Fruit fly (Drosophila melanogaster) whole organism, embryonic: ENCODE data around the gene Rrp1.

Source experiments
- Atf3 ChIP-seq: fragments of 200-800 bp; sonication (Bioruptor generic); optimal IDR thresholded peaks from 3 replicates; lab custom pipeline; 2016; ENCODE audit warnings: missing biosample characterization, missing genetic modification characterization
- Atf6 ChIP-seq: fragments of 200-800 bp; sonication (Bioruptor generic); IDR thresholded peaks from 2 replicates; pipeline ENCODE4 v1.3.6; 2022; ENCODE audit warnings: missing biosample characterization, missing genetic modification characterization
- Bgb ChIP-seq: fragments of 200-800 bp; sonication (Bioruptor generic); IDR thresholded peaks from 2 replicates; pipeline ENCODE4 v1.3.6; 2022; ENCODE audit warnings: missing biosample characterization, missing genetic modification characterization; ENCODE audit not compliant: partially characterized antibody
- CG1024 ChIP-seq: fragments of 200-800 bp; sonication (Bioruptor generic); IDR thresholded peaks from 2 replicates; pipeline ENCODE4 v1.3.6; 2022; ENCODE audit warnings: missing biosample characterization, missing genetic modification characterization
- CG10462 ChIP-seq: fragments of 200-800 bp; sonication (Bioruptor generic); optimal IDR thresholded peaks from 2 replicates; lab custom pipeline; 2016; ENCODE audit warnings: missing biosample characterization, missing genetic modification characterization
- CG11093 ChIP-seq: fragments of 200-800 bp; sonication (Bioruptor generic); IDR thresholded peaks from 3 replicates; pipeline ENCODE4 v1.3.6; 2022; ENCODE audit warnings: missing biosample characterization, missing genetic modification characterization
- CG11247 ChIP-seq: fragments of 200-800 bp; sonication (Bioruptor generic); IDR thresholded peaks from 2 replicates; pipeline ENCODE4 v1.3.6; 2022; ENCODE audit warnings: missing biosample characterization, missing genetic modification characterization
- CG13287 ChIP-seq: fragments of 200-800 bp; sonication (Bioruptor generic); IDR thresholded peaks from 2 replicates; pipeline ENCODE4 v1.3.6; 2022; ENCODE audit warnings: missing biosample characterization, missing genetic modification characterization; ENCODE audit not compliant: partially characterized antibody
- CG15269 ChIP-seq: fragments of 200-800 bp; sonication (Bioruptor generic); optimal IDR thresholded peaks from 2 replicates; lab custom pipeline; 2018; ENCODE audit warnings: missing biosample characterization, mild to moderate bottlenecking, missing genetic modification characterization, moderate library complexity
- CG1529 ChIP-seq: fragments of 200-800 bp; sonication (Bioruptor generic); optimal IDR thresholded peaks from 3 replicates; lab custom pipeline; 2018; ENCODE audit warnings: missing biosample characterization, missing genetic modification characterization
- CG17328 ChIP-seq: fragments of 200-800 bp; sonication (Bioruptor generic); IDR thresholded peaks from 2 replicates; pipeline ENCODE4 v1.3.6; 2022; ENCODE audit warnings: missing biosample characterization, missing genetic modification characterization
- CG17385 ChIP-seq: fragments of 200-800 bp; sonication (Bioruptor generic); optimal IDR thresholded peaks from 3 replicates; lab custom pipeline; 2018; ENCODE audit warnings: missing biosample characterization, mild to moderate bottlenecking, missing genetic modification characterization
- CG17612 ChIP-seq: fragments of 200-800 bp; sonication (Bioruptor generic); IDR thresholded peaks from 2 replicates; pipeline ENCODE4 v1.3.6; 2022; ENCODE audit warnings: missing biosample characterization, missing genetic modification characterization
- CG18262 ChIP-seq: fragments of 200-800 bp; optimal IDR thresholded peaks from 3 replicates; lab custom pipeline; 2019; ENCODE audit warnings: missing biosample characterization, mild to moderate bottlenecking, missing genetic modification characterization, moderate library complexity
- CG2120 ChIP-seq: fragments of 200-800 bp; sonication (Bioruptor generic); optimal IDR thresholded peaks from 3 replicates; lab custom pipeline; 2016; ENCODE audit warnings: missing biosample characterization, missing genetic modification characterization
- CG2712 ChIP-seq: fragments of 200-800 bp; optimal IDR thresholded peaks from 3 replicates; lab custom pipeline; 2019; ENCODE audit warnings: missing biosample characterization, mild to moderate bottlenecking, missing genetic modification characterization, moderate library complexity
- CG3065 ChIP-seq: fragments of 200-800 bp; sonication (Bioruptor generic); optimal IDR thresholded peaks from 2 replicates; lab custom pipeline; 2016; ENCODE audit warnings: missing biosample characterization, missing genetic modification characterization
- CG4404 ChIP-seq: fragments of 200-800 bp; sonication (Bioruptor generic); IDR thresholded peaks from 2 replicates; pipeline ENCODE4 v1.3.6; 2022; ENCODE audit warnings: missing biosample characterization, missing genetic modification characterization
- CG4424 ChIP-seq: fragments of 200-800 bp; sonication (Bioruptor generic); optimal IDR thresholded peaks from 3 replicates; lab custom pipeline; 2016; ENCODE audit warnings: missing biosample characterization, missing genetic modification characterization
- CG7786 ChIP-seq: fragments of 200-800 bp; sonication (Bioruptor generic); optimal IDR thresholded peaks from 2 replicates; lab custom pipeline; 2016; ENCODE audit warnings: missing biosample characterization, missing genetic modification characterization
- CG8089 ChIP-seq: fragments of 200-800 bp; sonication (Bioruptor generic); optimal IDR thresholded peaks from 3 replicates; lab custom pipeline; 2016; ENCODE audit warnings: missing biosample characterization, missing genetic modification characterization
- CG8359 ChIP-seq: fragments of 200-800 bp; sonication (Bioruptor generic); optimal IDR thresholded peaks from 2 replicates; lab custom pipeline; 2017; ENCODE audit warnings: missing biosample characterization, mild to moderate bottlenecking, missing genetic modification characterization, borderline replicate concordance
- CG8388 ChIP-seq: fragments of 200-800 bp; sonication (Bioruptor generic); optimal IDR thresholded peaks from 2 replicates; lab custom pipeline; 2019; ENCODE audit warnings: missing biosample characterization, mild to moderate bottlenecking, missing genetic modification characterization, moderate library complexity
- CG8924 ChIP-seq: fragments of 200-800 bp; optimal IDR thresholded peaks from 3 replicates; lab custom pipeline; 2019; ENCODE audit warnings: missing biosample characterization, mild to moderate bottlenecking, missing genetic modification characterization, moderate library complexity
- CG9876 ChIP-seq: fragments of 200-800 bp; sonication (Bioruptor generic); optimal IDR thresholded peaks from 2 replicates; lab custom pipeline; 2016; ENCODE audit warnings: missing biosample characterization, missing genetic modification characterization
- CHES-1-like ChIP-seq: fragments of 200-800 bp; sonication (Bioruptor generic); optimal IDR thresholded peaks from 2 replicates; lab custom pipeline; 2016; ENCODE audit warnings: missing biosample characterization, missing genetic modification characterization
- Dad ChIP-seq: fragments of 200-800 bp; sonication (Bioruptor generic); optimal IDR thresholded peaks from 3 replicates; lab custom pipeline; 2016; ENCODE audit warnings: missing biosample characterization, missing genetic modification characterization
- E2f1 ChIP-seq: fragments of 200-800 bp; sonication (Bioruptor generic); IDR thresholded peaks from 2 replicates; pipeline ENCODE4 v1.3.6; 2022; ENCODE audit warnings: missing biosample characterization, missing genetic modification characterization
- ERR ChIP-seq: fragments of 200-800 bp; sonication (Bioruptor generic); optimal IDR thresholded peaks from 2 replicates; lab custom pipeline; 2016; ENCODE audit warnings: missing biosample characterization, missing genetic modification characterization
- HLH3B ChIP-seq: fragments of 200-800 bp; sonication (Bioruptor generic); IDR thresholded peaks from 2 replicates; pipeline ENCODE4 v1.3.6; 2022; ENCODE audit warnings: missing biosample characterization, missing genetic modification characterization
- Hmx ChIP-seq: fragments of 200-800 bp; sonication (Bioruptor generic); optimal IDR thresholded peaks from 2 replicates; lab custom pipeline; 2016; ENCODE audit warnings: missing biosample characterization, missing genetic modification characterization
- Nf-YB ChIP-seq: fragments of 200-800 bp; sonication (Bioruptor generic); optimal IDR thresholded peaks from 3 replicates; lab custom pipeline; 2019; ENCODE audit warnings: missing biosample characterization, mild to moderate bottlenecking, missing genetic modification characterization, moderate library complexity
- PHDP ChIP-seq: fragments of 200-800 bp; sonication (Bioruptor generic); optimal IDR thresholded peaks from 3 replicates; lab custom pipeline; 2018; ENCODE audit warnings: missing biosample characterization, mild to moderate bottlenecking, missing genetic modification characterization, moderate library complexity
- Ptx1 ChIP-seq: fragments of 200-800 bp; sonication (Bioruptor generic); IDR thresholded peaks from 2 replicates; pipeline ENCODE4 v1.3.6; 2022; ENCODE audit warnings: missing biosample characterization, missing genetic modification characterization
- al ChIP-seq: fragments of 200-800 bp; sonication (Bioruptor generic); IDR thresholded peaks from 2 replicates; pipeline ENCODE4 v1.3.6; 2022; ENCODE audit warnings: missing biosample characterization, missing genetic modification characterization
- chif ChIP-seq, 2 experiments: fragments of 200-800 bp; sonication (Bioruptor generic); optimal IDR thresholded peaks; 3 replicates each; lab custom pipeline; 2016; ENCODE audit warnings: missing biosample characterization in 2 of 2, missing genetic modification characterization in 2 of 2
- da ChIP-seq: fragments of 200-800 bp; sonication (Bioruptor generic); optimal IDR thresholded peaks from 2 replicates; lab custom pipeline; 2016; ENCODE audit warnings: missing biosample characterization, missing genetic modification characterization
- dpn ChIP-seq, 2 experiments: fragments of 200-800 bp; sonication (Bioruptor generic); optimal IDR thresholded peaks; 3 replicates each; lab custom pipeline; 2016; ENCODE audit warnings: missing biosample characterization in 2 of 2, missing genetic modification characterization in 2 of 2
- dysf ChIP-seq: fragments of 200-800 bp; sonication (Bioruptor generic); IDR thresholded peaks from 3 replicates; pipeline ENCODE4 v1.3.6; 2022; ENCODE audit warnings: missing biosample characterization, missing genetic modification characterization
- grn ChIP-seq: fragments of 200-800 bp; sonication (Bioruptor generic); optimal IDR thresholded peaks from 3 replicates; lab custom pipeline; 2017; ENCODE audit warnings: missing biosample characterization, missing genetic modification characterization
- insv ChIP-seq, 2 experiments: fragments of 200-800 bp; sonication (Bioruptor generic); optimal IDR thresholded peaks; 3 replicates each; lab custom pipeline; 2016 to 2018; ENCODE audit warnings: missing biosample characterization in 2 of 2, missing genetic modification characterization in 2 of 2
- inv ChIP-seq: fragments of 200-800 bp; sonication (Bioruptor generic); IDR thresholded peaks from 2 replicates; pipeline ENCODE4 v1.3.6; 2022; ENCODE audit warnings: missing biosample characterization, missing genetic modification characterization; ENCODE audit not compliant: partially characterized antibody
- lbe ChIP-seq: fragments of 200-800 bp; sonication (Bioruptor generic); optimal IDR thresholded peaks from 2 replicates; lab custom pipeline; 2016; ENCODE audit warnings: missing biosample characterization, mild to moderate bottlenecking, missing genetic modification characterization
- nau ChIP-seq: fragments of 200-800 bp; sonication (Bioruptor generic); optimal IDR thresholded peaks from 3 replicates; lab custom pipeline; 2017; ENCODE audit warnings: missing biosample characterization, mild to moderate bottlenecking, missing genetic modification characterization, missing genetic modification reagents
- nom ChIP-seq: fragments of 200-800 bp; sonication (Bioruptor generic); optimal IDR thresholded peaks from 2 replicates; lab custom pipeline; 2017; ENCODE audit warnings: missing biosample characterization, missing genetic modification characterization, mild to moderate bottlenecking, moderate library complexity, missing genetic modification reagents
- odd ChIP-seq: fragments of 200-800 bp; sonication (Bioruptor generic); optimal IDR thresholded peaks from 2 replicates; lab custom pipeline; 2017; ENCODE audit warnings: missing biosample characterization, mild to moderate bottlenecking, missing genetic modification characterization
- onecut ChIP-seq: fragments of 200-800 bp; sonication (Bioruptor generic); IDR thresholded peaks from 2 replicates; pipeline ENCODE4 v1.3.6; 2022; ENCODE audit warnings: missing biosample characterization, missing genetic modification characterization
- repo ChIP-seq: fragments of 200-800 bp; sonication (Bioruptor generic); optimal IDR thresholded peaks from 2 replicates; lab custom pipeline; 2016; ENCODE audit warnings: missing biosample characterization, missing genetic modification characterization
- rib ChIP-seq: fragments of 200-800 bp; sonication (Bioruptor generic); IDR thresholded peaks from 2 replicates; pipeline ENCODE4 v1.3.6; 2022; ENCODE audit warnings: missing biosample characterization, missing genetic modification characterization
- tio ChIP-seq: fragments of 200-800 bp; sonication (Bioruptor generic); optimal IDR thresholded peaks from 2 replicates; lab custom pipeline; 2017; ENCODE audit warnings: missing biosample characterization, missing genetic modification characterization, inconsistent platforms
- zfh2 ChIP-seq: fragments of 200-800 bp; sonication (Bioruptor generic); optimal IDR thresholded peaks from 2 replicates; lab custom pipeline; 2016; ENCODE audit warnings: missing biosample characterization, missing genetic modification characterization

Gene Rrp1

DNA sequence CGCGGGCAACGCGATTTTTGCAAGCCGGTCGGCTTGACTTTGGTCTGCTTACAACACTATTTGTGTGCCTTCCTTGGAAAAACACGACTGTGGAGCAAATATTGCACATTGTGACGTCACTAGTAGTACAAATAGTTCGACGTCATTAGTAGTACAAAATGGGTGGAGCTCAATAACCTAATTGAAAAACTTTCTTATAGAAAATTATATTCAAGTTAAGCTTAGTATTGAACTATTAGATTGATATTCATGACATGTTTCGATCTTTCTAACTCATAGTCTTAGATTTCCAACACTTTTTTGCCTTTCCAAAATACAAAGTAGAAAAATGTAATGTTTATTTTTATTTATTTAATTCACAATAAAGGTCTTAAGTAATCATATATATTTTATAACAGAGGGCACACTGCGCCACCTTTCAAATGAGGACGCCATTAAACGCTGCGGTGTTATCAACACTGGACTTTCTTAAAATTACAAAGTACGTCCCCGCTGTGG is at the start of gene Rrp1, which contains the start of gene gammaTub23C (continued):
- peak; percentile 92 for TF ChIP-seq Ptx1 (GFP tag; lab: Robert Waterston, UW)
- peak; percentile 87 for TF ChIP-seq CG4404
- peak; percentile 91 for TF ChIP-seq CG8924 (tag; lab: Kevin White, UChicago)
- TF ChIP-seq CG7786, result peak; percentile 63
- peak in 1 of 2 experiments; percentile 74 for TF ChIP-seq insv (GFP tag; optimal IDR thresholded peaks at IDR 0.05; lab: Kevin White, UChicago)
- TF ChIP-seq PHDP (tag; lab: Kevin White, UChicago), result peak; percentile 88
- TF ChIP-seq CG15269 (tag; lab: Kevin White, UChicago), result peak; percentile 90
- peak; percentile 98 for TF ChIP-seq tio (GFP tag; lab: Kevin White, UChicago)
- TF ChIP-seq CG11247, result peak; percentile 66
- TF ChIP-seq CG1024 (GFP tag; lab: Robert Waterston, UW), result peak; percentile 66; the same call in 1 of the 2 replicates
- TF ChIP-seq CG4424 (GFP tag; lab: Kevin White, UChicago), result peak; percentile 95
- TF ChIP-seq CG18262 (tag; lab: Kevin White, UChicago), result peak; percentile 95
- TF ChIP-seq dpn (GFP tag; optimal IDR thresholded peaks at IDR 0.05; lab: Kevin White, UChicago), result peak; percentile 81 to 89
- peak; percentile 85 for TF ChIP-seq odd (GFP tag; lab: Kevin White, UChicago)
- peak; percentile 67; the same call in 1 of the 2 replicates for TF ChIP-seq rib
- peak; percentile 63 for TF ChIP-seq Hmx (GFP tag; lab: Kevin White, UChicago)
- TF ChIP-seq CG8359, result peak; percentile 68
- peak; percentile 67 for TF ChIP-seq CG8089 (GFP tag; lab: Kevin White, UChicago)
- TF ChIP-seq Bgb, result no peak
- TF ChIP-seq da (GFP tag; lab: Kevin White, UChicago), result no peak
- TF ChIP-seq CG13287, result 0 out of 2 replicates have a peak, but pooled peaks have one; percentile 6
- peak; percentile 90 for TF ChIP-seq dysf (GFP tag; lab: Robert Waterston, UW)
- peak; percentile 78 for TF ChIP-seq zfh2 (GFP tag; lab: Kevin White, UChicago)
- TF ChIP-seq HLH3B (GFP tag; lab: Robert Waterston, UW), result peak; percentile 80
- peak; percentile 75 for TF ChIP-seq lbe (GFP tag; lab: Kevin White, UChicago)
- TF ChIP-seq CG17385 (GFP tag; lab: Kevin White, UChicago), result peak; percentile 86
- TF ChIP-seq Nf-YB (GFP tag; lab: Kevin White, UChicago), result peak; percentile 75
- peak; percentile 84 for TF ChIP-seq nom (GFP tag; lab: Kevin White, UChicago)
- peak; percentile 85 for TF ChIP-seq CG1529 (GFP tag; lab: Kevin White, UChicago)
- peak; percentile 88 for TF ChIP-seq CG2120 (GFP tag; lab: Kevin White, UChicago)
- TF ChIP-seq CG11093 (GFP tag; lab: Robert Waterston, UW), result peak; percentile 88; the same call in 2 of the 3 replicates
- peak; percentile 43; the same call in 1 of the 2 replicates for TF ChIP-seq CG17328 (GFP tag; lab: Robert Waterston, UW)
- TF ChIP-seq inv (GFP tag; lab: Robert Waterston, UW), result no peak
- peak; percentile 87 for TF ChIP-seq al (GFP tag; lab: Robert Waterston, UW)
- TF ChIP-seq CG17612 (GFP tag; lab: Robert Waterston, UW), result peak; percentile 25; the same call in 1 of the 2 replicates
- peak; percentile 82 for TF ChIP-seq CG10462 (GFP tag; lab: Kevin White, UChicago)
- peak; percentile 89 for TF ChIP-seq CG8388 (GFP tag; lab: Kevin White, UChicago)
- peak; percentile 62 for TF ChIP-seq CG9876 (GFP tag; lab: Kevin White, UChicago)
- no peak for TF ChIP-seq nau (GFP tag; lab: Kevin White, UChicago)
- TF ChIP-seq Atf6 (GFP tag; lab: Robert Waterston, UW), result peak; percentile 80
- TF ChIP-seq Atf3, result peak; percentile 85
- peak; percentile 15 for TF ChIP-seq ERR (GFP tag; lab: Kevin White, UChicago)
- peak; percentile 62 for TF ChIP-seq onecut (GFP tag; lab: Robert Waterston, UW)
- TF ChIP-seq chif (GFP tag; optimal IDR thresholded peaks at IDR 0.05; lab: Kevin White, UChicago), result peak; percentile 48 to 81
- peak; percentile 78 for TF ChIP-seq CHES-1-like
- peak; percentile 94 for TF ChIP-seq CG2712 (tag; lab: Kevin White, UChicago)
- TF ChIP-seq repo, result no peak
- peak; percentile 88 for TF ChIP-seq CG3065 (GFP tag; lab: Kevin White, UChicago)
- TF ChIP-seq Dad (GFP tag; lab: Kevin White, UChicago), result peak; percentile 72
- TF ChIP-seq E2f1 (GFP tag; lab: Robert Waterston, UW), result peak; percentile 79
- no peak for TF ChIP-seq grn
